Fruit fly (Drosophila melanogaster) whole organism, embryonic: ENCODE measurements around the gene CG6048.

Experiments used
- BEAF-32 ChIP-seq: fragments of 200-800 bp; sonication (Bioruptor generic); optimal IDR thresholded peaks from 3 replicates; lab custom pipeline; 2017; ENCODE audit warnings: missing biosample characterization, missing genetic modification characterization, mild to moderate bottlenecking, moderate library complexity, missing genetic modification reagents
- Bgb ChIP-seq: fragments of 200-800 bp; sonication (Bioruptor generic); IDR thresholded peaks from 2 replicates; pipeline ENCODE4 v1.3.6; 2022; ENCODE audit warnings: missing biosample characterization, missing genetic modification characterization; ENCODE audit not compliant: partially characterized antibody
- Blimp-1 ChIP-seq: fragments of 200-800 bp; sonication (Bioruptor generic); optimal IDR thresholded peaks from 3 replicates; lab custom pipeline; 2018; ENCODE audit warnings: missing biosample characterization, missing genetic modification characterization, mild to moderate bottlenecking, moderate library complexity, missing genetic modification reagents
- CG11093 ChIP-seq: fragments of 200-800 bp; sonication (Bioruptor generic); IDR thresholded peaks from 3 replicates; pipeline ENCODE4 v1.3.6; 2022; ENCODE audit warnings: missing biosample characterization, missing genetic modification characterization
- CG11560 ChIP-seq: fragments of 200-800 bp; sonication (Bioruptor generic); IDR thresholded peaks from 3 replicates; pipeline ENCODE4 v1.3.6; 2022; ENCODE audit warnings: missing biosample characterization, missing genetic modification characterization
- CG13287 ChIP-seq: fragments of 200-800 bp; sonication (Bioruptor generic); IDR thresholded peaks from 2 replicates; pipeline ENCODE4 v1.3.6; 2022; ENCODE audit warnings: missing biosample characterization, missing genetic modification characterization; ENCODE audit not compliant: partially characterized antibody
- CG14014 ChIP-seq: fragments of 200-800 bp; sonication (Bioruptor generic); IDR thresholded peaks from 2 replicates; pipeline ENCODE4 v1.3.6; 2022; ENCODE audit warnings: missing biosample characterization, missing genetic modification characterization
- CG15479 ChIP-seq: fragments of 200-800 bp; sonication (Bioruptor generic); optimal IDR thresholded peaks from 3 replicates; lab custom pipeline; 2019; ENCODE audit warnings: missing biosample characterization, mild to moderate bottlenecking, missing genetic modification characterization, moderate library complexity
- CG15514 ChIP-seq: fragments of 200-800 bp; sonication (Bioruptor generic); optimal IDR thresholded peaks from 3 replicates; lab custom pipeline; 2017; ENCODE audit warnings: missing biosample characterization, missing genetic modification characterization, mild to moderate bottlenecking, moderate library complexity, missing genetic modification reagents
- CG30020 ChIP-seq: fragments of 200-800 bp; optimal IDR thresholded peaks from 2 replicates; lab custom pipeline; 2019; ENCODE audit warnings: missing biosample characterization, mild to moderate bottlenecking, missing genetic modification characterization, moderate library complexity
- CG34376 ChIP-seq: fragments of 200-800 bp; sonication (Bioruptor generic); optimal IDR thresholded peaks from 2 replicates; lab custom pipeline; 2018; ENCODE audit warnings: missing biosample characterization, mild to moderate bottlenecking, missing genetic modification characterization
- CG8089 ChIP-seq: fragments of 200-800 bp; sonication (Bioruptor generic); optimal IDR thresholded peaks from 3 replicates; lab custom pipeline; 2016; ENCODE audit warnings: missing biosample characterization, missing genetic modification characterization
- CG8290 ChIP-seq, 3 experiments: fragments of 200-800 bp; sonication (Bioruptor generic); optimal IDR thresholded peaks; 2 replicates each; lab custom pipeline; 2016 to 2019; ENCODE audit warnings: missing biosample characterization in 3 of 3, missing genetic modification characterization in 3 of 3, mild to moderate bottlenecking in 2 of 3, moderate library complexity in 1 of 3
- CG9876 ChIP-seq: fragments of 200-800 bp; sonication (Bioruptor generic); optimal IDR thresholded peaks from 2 replicates; lab custom pipeline; 2016; ENCODE audit warnings: missing biosample characterization, missing genetic modification characterization
- Dek ChIP-seq: fragments of 200-800 bp; sonication (Bioruptor generic); optimal IDR thresholded peaks from 3 replicates; lab custom pipeline; 2019; ENCODE audit warnings: missing biosample characterization, mild to moderate bottlenecking, missing genetic modification characterization, moderate library complexity
- Dip3 ChIP-seq: fragments of 200-800 bp; sonication (Bioruptor generic); optimal IDR thresholded peaks from 3 replicates; lab custom pipeline; 2016; ENCODE audit warnings: missing biosample characterization, missing genetic modification characterization
- Fer1 ChIP-seq: fragments of 200-800 bp; sonication (Bioruptor generic); optimal IDR thresholded peaks from 2 replicates; lab custom pipeline; 2017; ENCODE audit warnings: missing biosample characterization, mild to moderate bottlenecking, missing genetic modification characterization
- HHEX ChIP-seq: fragments of 200-800 bp; sonication (Bioruptor generic); optimal IDR thresholded peaks from 3 replicates; lab custom pipeline; 2017; ENCODE audit warnings: missing biosample characterization, mild to moderate bottlenecking, missing genetic modification characterization, missing genetic modification reagents
- HLH4C ChIP-seq: fragments of 200-800 bp; sonication (Bioruptor generic); IDR thresholded peaks from 3 replicates; pipeline ENCODE4 v1.3.6; 2022; ENCODE audit warnings: missing biosample characterization, missing genetic modification characterization; ENCODE audit not compliant: partially characterized antibody
- Hmr ChIP-seq: fragments of 200-800 bp; sonication (Bioruptor generic); optimal IDR thresholded peaks from 3 replicates; lab custom pipeline; 2017; ENCODE audit warnings: mild to moderate bottlenecking, missing biosample characterization, missing genetic modification reagents, missing genetic modification characterization
- MESR4 ChIP-seq: fragments of 200-800 bp; sonication (Bioruptor generic); optimal IDR thresholded peaks from 2 replicates; lab custom pipeline; 2018; ENCODE audit warnings: missing biosample characterization, mild to moderate bottlenecking, missing genetic modification characterization, moderate library complexity
- Med ChIP-seq: fragments of 200-800 bp; sonication (Bioruptor generic); peaks from one replicate; lab custom pipeline; 2016; ENCODE audit warnings: missing biosample characterization, missing genetic modification characterization, mild to moderate bottlenecking, inconsistent platforms, moderate library complexity
- Spps ChIP-seq: fragments of 200-800 bp; sonication (Bioruptor generic); optimal IDR thresholded peaks from 2 replicates; lab custom pipeline; 2018; ENCODE audit warnings: missing biosample characterization, mild to moderate bottlenecking, missing genetic modification characterization
- Sry-δ ChIP-seq: fragments of 200-800 bp; sonication (Bioruptor generic); optimal IDR thresholded peaks from 2 replicates; lab custom pipeline; 2016; ENCODE audit warnings: missing biosample characterization, missing genetic modification characterization
- amos ChIP-seq: fragments of 200-800 bp; sonication (Bioruptor generic); IDR thresholded peaks from 2 replicates; pipeline ENCODE4 v1.3.6; 2022; ENCODE audit warnings: missing biosample characterization, missing genetic modification characterization; ENCODE audit not compliant: partially characterized antibody
- bbx ChIP-seq: fragments of 200-800 bp; sonication (Bioruptor generic); IDR thresholded peaks from 2 replicates; pipeline ENCODE4 v1.3.6; 2022; ENCODE audit warnings: missing biosample characterization, missing genetic modification characterization; ENCODE audit not compliant: partially characterized antibody
- bsh ChIP-seq, 2 experiments: fragments of 200-800 bp; sonication (Bioruptor generic); optimal IDR thresholded peaks; 2 replicates each; lab custom pipeline; 2017 to 2018; ENCODE audit warnings: mild to moderate bottlenecking in 2 of 2, missing biosample characterization in 2 of 2, missing genetic modification characterization in 2 of 2, moderate library complexity in 1 of 2
- chinmo ChIP-seq: fragments of 200-800 bp; sonication (Bioruptor generic); IDR thresholded peaks from 4 replicates; pipeline ENCODE4 v1.3.6; 2022; ENCODE audit warnings: missing biosample characterization, missing genetic modification characterization; ENCODE audit not compliant: partially characterized antibody
- danr ChIP-seq: fragments of 200-800 bp; sonication (Bioruptor generic); IDR thresholded peaks from 2 replicates; pipeline ENCODE4 v1.3.6; 2022; ENCODE audit warnings: missing biosample characterization, missing genetic modification characterization
- gfzf ChIP-seq: fragments of 200-800 bp; sonication (Bioruptor generic); optimal IDR thresholded peaks from 2 replicates; lab custom pipeline; 2016; ENCODE audit warnings: missing biosample characterization, mild to moderate bottlenecking, missing genetic modification characterization, moderate library complexity
- gro ChIP-seq: fragments of 200-800 bp; sonication (Bioruptor generic); optimal IDR thresholded peaks from 2 replicates; lab custom pipeline; 2016; ENCODE audit warnings: missing biosample characterization, missing genetic modification characterization
- hkb ChIP-seq, 2 experiments: fragments of 200-800 bp in 1 of 2; fragments of >200 bp in 1 of 2; sonication (Bioruptor generic) in 1 of 2; IDR thresholded peaks in 1 of 2; optimal IDR thresholded peaks in 1 of 2; 2 replicates each; pipeline versions ENCODE4 v1.3.6 to Lab custom; 2017 to 2022; ENCODE audit warnings: missing biosample characterization in 1 of 2, missing genetic modification characterization in 1 of 2
- nerfin-2 ChIP-seq: fragments of 200-800 bp; sonication (Bioruptor generic); IDR thresholded peaks from 2 replicates; pipeline ENCODE4 v1.3.6; 2022; ENCODE audit warnings: missing biosample characterization, missing genetic modification characterization; ENCODE audit not compliant: partially characterized antibody
- nom ChIP-seq: fragments of 200-800 bp; sonication (Bioruptor generic); optimal IDR thresholded peaks from 2 replicates; lab custom pipeline; 2017; ENCODE audit warnings: missing biosample characterization, missing genetic modification characterization, mild to moderate bottlenecking, moderate library complexity, missing genetic modification reagents
- onecut ChIP-seq: fragments of 200-800 bp; sonication (Bioruptor generic); IDR thresholded peaks from 2 replicates; pipeline ENCODE4 v1.3.6; 2022; ENCODE audit warnings: missing biosample characterization, missing genetic modification characterization
- pita ChIP-seq: fragments of 200-800 bp; sonication (Bioruptor generic); optimal IDR thresholded peaks from 2 replicates; lab custom pipeline; 2017; ENCODE audit warnings: missing biosample characterization, mild to moderate bottlenecking, missing genetic modification characterization
- ranshi ChIP-seq: fragments of 200-800 bp; sonication (Bioruptor generic); IDR thresholded peaks from 2 replicates; pipeline ENCODE4 v1.3.6; 2022; ENCODE audit warnings: missing biosample characterization, missing genetic modification characterization
- sens ChIP-seq: fragments of 200-800 bp; sonication (Bioruptor generic); peaks from one replicate; lab custom pipeline; 2016; ENCODE audit warnings: missing biosample characterization, missing genetic modification characterization
- sug ChIP-seq: fragments of 200-800 bp; optimal IDR thresholded peaks from 2 replicates; lab custom pipeline; 2019; ENCODE audit warnings: missing biosample characterization, mild to moderate bottlenecking, missing genetic modification characterization, moderate library complexity
- zfh1 ChIP-seq: fragments of 200-800 bp; sonication (Bioruptor generic); IDR thresholded peaks from 3 replicates; pipeline ENCODE4 v1.3.6; 2022; ENCODE audit warnings: missing biosample characterization, missing genetic modification characterization

CG6048 gene

dm6 chrX:5907916-5908315, 44.4 kb upstream of the CG6048 start, which contains the start of gene CG12236 (continued):
- TF ChIP-seq HHEX (GFP tag; lab: Kevin White, UChicago) = peak; percentile 62
- TF ChIP-seq Dip3 (GFP tag; lab: Kevin White, UChicago) = peak; percentile 34
- no peak for TF ChIP-seq danr (GFP tag; lab: Robert Waterston, UW)
- 0 out of 3 replicates have a peak, but pooled peaks have one; percentile 50 for TF ChIP-seq CG11560 (tag; lab: Robert Waterston, UW)
- 0 out of 2 replicates have a peak, but pooled peaks have one; percentile 30 for TF ChIP-seq onecut (GFP tag; lab: Robert Waterston, UW)
- TF ChIP-seq nerfin-2 (GFP tag; lab: Robert Waterston, UW) = no peak

- TF ChIP-seq Blimp-1 (GFP tag; lab: Kevin White, UChicago) (no peak), CG11093 (GFP tag; lab: Robert Waterston, UW) (no peak), Spps (no peak), sens (GFP tag; lab: Kevin White, UChicago) (peak; percentile 54), CG34376 (GFP tag; lab: Kevin White, UChicago) (peak; percentile 41), chinmo (GFP tag; lab: Robert Waterston, UW) (0 out of 4 replicates have a peak, but pooled peaks have one; percentile 49), sug (tag; lab: Kevin White, UChicago) (peak; percentile 99), CG30020 (tag; lab: Kevin White, UChicago) (no peak), CG8290 (GFP tag; optimal IDR thresholded peaks at IDR 0.05; lab: Kevin White, UChicago) (no peak), CG8290 (tag; optimal IDR thresholded peaks at IDR 0.05; lab: Kevin White, UChicago) (no peak), CG15479 (peak; percentile 35)
These were observed 37.2 kb upstream of the CG6048 start for dm6 chrX:5914992-5915751.

dm6 chrX:5915752-5916493, 36.4 kb upstream of the CG6048 start:
- TF ChIP-seq HLH4C (GFP tag; lab: Robert Waterston, UW) (peak; percentile 15; the same call in 1 of the 3 replicates), gfzf (GFP tag; lab: Kevin White, UChicago) (peak; percentile 12), CG14014 (GFP tag; lab: Robert Waterston, UW) (no peak), zfh1 (GFP tag; lab: Robert Waterston, UW) (0 out of 3 replicates have a peak, but pooled peaks have one; percentile 17), CG8089 (GFP tag; lab: Kevin White, UChicago) (peak; percentile 7), gro (GFP tag; lab: Kevin White, UChicago) (no peak), CG15514 (GFP tag; lab: Kevin White, UChicago) (peak; percentile 30), MESR4 (GFP tag; lab: Kevin White, UChicago) (peak; percentile 4), nom (GFP tag; lab: Kevin White, UChicago) (peak; percentile 44), Dek (tag; lab: Kevin White, UChicago) (peak; percentile 7), Sry-δ (GFP tag; lab: Kevin White, UChicago) (peak; percentile 74), hkb (optimal IDR thresholded peaks at IDR 0.05; lab: Kevin White, UChicago) (no peak), hkb (GFP tag; IDR thresholded peaks at IDR 0.05; lab: Robert Waterston, UW) (0 out of 2 replicates have a peak, but pooled peaks have one; percentile 21), chinmo (GFP tag; lab: Robert Waterston, UW) (0 out of 4 replicates have a peak, but pooled peaks have one; percentile 18), Fer1 (GFP tag; lab: Kevin White, UChicago) (peak; percentile 26), Med (GFP tag; lab: Kevin White, UChicago) (peak; percentile 84), Hmr (GFP tag; lab: Kevin White, UChicago) (peak; percentile 18), pita (peak; percentile 33), BEAF-32 (GFP tag; lab: Kevin White, UChicago) (peak; percentile 56), ranshi (GFP tag; lab: Robert Waterston, UW) (no peak), bsh (GFP tag; optimal IDR thresholded peaks at IDR 0.05; lab: Kevin White, UChicago) (no peak), sens (GFP tag; lab: Kevin White, UChicago) (peak; percentile 11), Bgb (GFP tag; lab: Robert Waterston, UW) (peak; percentile 57; the same call in 1 of the 2 replicates), amos (peak; percentile 63; the same call in 1 of the 2 replicates), CG9876 (GFP tag; lab: Kevin White, UChicago) (no peak), CG13287 (peak; percentile 41), bbx (GFP tag; lab: Robert Waterston, UW) (peak; percentile 47; the same call in 1 of the 2 replicates)
